Fruit fly (Drosophila melanogaster): Measurements from ENCODE around the gene Coq4.

The Coq4 gene

dm6 chr3L:17403268-17403667 lies 30.2 kb downstream of the Coq4 start:
- TF ChIP-seq crol (GFP tag; IDR thresholded peaks at IDR 0.05) (peak; percentile 55), gcm (GFP tag; optimal IDR thresholded peaks at IDR 0.05) (no peak), hb (GFP tag; IDR thresholded peaks at IDR 0.05; ENCODE audit: partially characterized antibody) (0 out of 3 replicates have a peak, but pooled peaks have one; percentile 48), CG31224 (GFP tag; IDR thresholded peaks at IDR 0.05) (no peak), amos (GFP tag; IDR thresholded peaks at IDR 0.05; ENCODE audit: partially characterized antibody) (peak; percentile 43; the same call in 1 of the 2 replicates), Scr (GFP tag; IDR thresholded peaks at IDR 0.05; ENCODE audit: partially characterized antibody) (peak; percentile 54), unc-4 (GFP tag; IDR thresholded peaks at IDR 0.05; ENCODE audit: partially characterized antibody) (0 out of 2 replicates have a peak, but pooled peaks have one; percentile 35), HLH4C (GFP tag; IDR thresholded peaks at IDR 0.05; ENCODE audit: partially characterized antibody) (peak; percentile 33; the same call in 1 of the 3 replicates), CG6791 (GFP tag; IDR thresholded peaks at IDR 0.05; ENCODE audit: partially characterized antibody) (0 out of 3 replicates have a peak, but pooled peaks have one; percentile 56), sisA (GFP tag; IDR thresholded peaks at IDR 0.05) (no peak), CG13287 (GFP tag; IDR thresholded peaks at IDR 0.05; ENCODE audit: partially characterized antibody) (peak; percentile 37; the same call in 1 of the 2 replicates), al (GFP tag; IDR thresholded peaks at IDR 0.05) (no peak), CG2199 (GFP tag; IDR thresholded peaks at IDR 0.05) (0 out of 3 replicates have a peak, but pooled peaks have one; percentile 44), Kr (GFP tag; optimal IDR thresholded peaks at IDR 0.05) (no peak), Six4 (GFP tag; optimal IDR thresholded peaks at IDR 0.05) (no peak), Dll (GFP tag; IDR thresholded peaks at IDR 0.05; ENCODE audit: partially characterized antibody) (peak; percentile 54; the same call in 1 of the 4 replicates), corto (GFP tag; optimal IDR thresholded peaks at IDR 0.05) (no peak), BEAF-32 (GFP tag; optimal IDR thresholded peaks at IDR 0.05) (peak; percentile 35), chinmo (GFP tag; IDR thresholded peaks at IDR 0.05; ENCODE audit: partially characterized antibody) (0 out of 4 replicates have a peak, but pooled peaks have one; percentile 47)

DNA sequence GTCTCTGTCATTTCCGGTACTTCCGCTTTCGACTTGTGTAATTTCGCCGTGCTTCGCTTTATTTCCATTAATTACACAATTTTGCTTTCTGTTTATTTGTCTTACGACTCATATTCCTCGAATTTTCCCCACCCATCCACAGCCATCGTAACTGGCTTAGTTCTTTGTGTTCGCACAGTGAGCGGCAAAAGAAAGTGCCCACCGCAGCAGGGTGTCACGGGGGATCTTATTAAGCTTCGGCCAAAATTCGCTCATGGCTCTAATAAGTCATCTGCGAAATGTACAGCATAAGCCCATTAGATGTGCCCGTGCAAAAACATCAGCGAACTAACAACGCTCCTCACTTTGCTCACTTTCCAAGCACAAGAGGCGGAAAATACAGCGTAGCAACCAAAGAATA lies 31.0 kb downstream of the Coq4 start:
- TF ChIP-seq Ets65A (GFP tag) = peak; percentile 91
- 0 out of 2 replicates have a peak, but pooled peaks have one; percentile 12 for TF ChIP-seq dimm (GFP tag; IDR thresholded peaks at IDR 0.05)
- TF ChIP-seq CG2889 (GFP tag; IDR thresholded peaks at IDR 0.05) = no peak
- TF ChIP-seq CG8388 (GFP tag; optimal IDR thresholded peaks at IDR 0.05) = peak; percentile 65
- TF ChIP-seq CG9797 (GFP tag; optimal IDR thresholded peaks at IDR 0.05) = no peak

dm6 chr3L:17401411-17401810 lies 32.0 kb downstream of the Coq4 start:
- no peak for TF ChIP-seq Side (GFP tag; optimal IDR thresholded peaks at IDR 0.05)
- TF ChIP-seq CG14050 (GFP tag; IDR thresholded peaks at IDR 0.05) = no peak
- TF ChIP-seq Myb (GFP tag; optimal IDR thresholded peaks at IDR 0.05) = no peak
- no peak for TF ChIP-seq ind (GFP tag; optimal IDR thresholded peaks at IDR 0.05)
- no peak for TF ChIP-seq zfh1 (GFP tag; IDR thresholded peaks at IDR 0.05)
- no peak for TF ChIP-seq CG32772 (GFP tag; IDR thresholded peaks at IDR 0.05)
- TF ChIP-seq CG43689 (GFP tag; IDR thresholded peaks at IDR 0.05) = no peak
- no peak for TF ChIP-seq esg (GFP tag; conservative IDR thresholded peaks at IDR 0.05)
- TF ChIP-seq odd (GFP tag; optimal IDR thresholded peaks at IDR 0.05) = no peak
- TF ChIP-seq Xbp1 (GFP tag; optimal IDR thresholded peaks at IDR 0.05) = no peak
- no peak for TF ChIP-seq usp (GFP tag; optimal IDR thresholded peaks at IDR 0.05)
- no peak for TF ChIP-seq dmrt11E (tag; optimal IDR thresholded peaks at IDR 0.05)
- TF ChIP-seq CG2202 (tag; optimal IDR thresholded peaks at IDR 0.05) = no peak
- TF ChIP-seq CG11093 (GFP tag; IDR thresholded peaks at IDR 0.05) = no peak
- no peak for TF ChIP-seq dm (GFP tag; optimal IDR thresholded peaks at IDR 0.05)
- TF ChIP-seq CG8089 (GFP tag; optimal IDR thresholded peaks at IDR 0.05) = no peak
- no peak for TF ChIP-seq corto (GFP tag; optimal IDR thresholded peaks at IDR 0.05)
- 0 out of 3 replicates have a peak, but pooled peaks have one; percentile 3 for TF ChIP-seq CG11456 (GFP tag; IDR thresholded peaks at IDR 0.05)
- TF ChIP-seq CG6175 (GFP tag; IDR thresholded peaks at IDR 0.05) = 0 out of 3 replicates have a peak, but pooled peaks have one; percentile 21
- no peak for TF ChIP-seq CG33213 (GFP tag; optimal IDR thresholded peaks at IDR 0.05)
- TF ChIP-seq CG15073 (GFP tag; optimal IDR thresholded peaks at IDR 0.05) = no peak
- no peak for TF ChIP-seq CG13624 (GFP tag; optimal IDR thresholded peaks at IDR 0.05)
- TF ChIP-seq sr (GFP tag; IDR thresholded peaks at IDR 0.05) = 0 out of 3 replicates have a peak, but pooled peaks have one; percentile 9
- TF ChIP-seq CG14710 (tag; optimal IDR thresholded peaks at IDR 0.05) = no peak
- TF ChIP-seq CG10209 (GFP tag; optimal IDR thresholded peaks at IDR 0.05) = no peak
- no peak for TF ChIP-seq psq (GFP tag; optimal IDR thresholded peaks at IDR 0.05)
